Fruit fly (Drosophila melanogaster) whole organism, embryonic: Measurements from ENCODE around the gene PXo.

Experiments used
- Asciz ChIP-seq: fragments of 200-800 bp; sonication (Bioruptor generic); optimal IDR thresholded peaks from 2 replicates; lab custom pipeline; 2017; ENCODE audit warnings: missing biosample characterization, mild to moderate bottlenecking, missing genetic modification characterization, missing genetic modification reagents
- CG10209 ChIP-seq: fragments of 200-800 bp; sonication (Bioruptor generic); optimal IDR thresholded peaks from 3 replicates; lab custom pipeline; 2017; ENCODE audit warnings: missing biosample characterization, mild to moderate bottlenecking, missing genetic modification characterization, missing genetic modification reagents
- CG13424 ChIP-seq: fragments of 200-800 bp; sonication (Bioruptor generic); optimal IDR thresholded peaks from 2 replicates; lab custom pipeline; 2019; ENCODE audit warnings: missing biosample characterization, mild to moderate bottlenecking, missing genetic modification characterization, moderate library complexity
- CG15011 ChIP-seq: fragments of 200-800 bp; sonication (Bioruptor generic); optimal IDR thresholded peaks from 3 replicates; lab custom pipeline; 2018; ENCODE audit warnings: missing biosample characterization, mild to moderate bottlenecking, missing genetic modification characterization
- CG1602 ChIP-seq: fragments of 200-800 bp; sonication (Bioruptor generic); optimal IDR thresholded peaks from 3 replicates; lab custom pipeline; 2016; ENCODE audit warnings: missing biosample characterization, missing genetic modification characterization
- CG16815 ChIP-seq: fragments of 200-800 bp; sonication (Bioruptor generic); optimal IDR thresholded peaks from 3 replicates; lab custom pipeline; 2017; ENCODE audit warnings: missing biosample characterization, mild to moderate bottlenecking, missing genetic modification characterization
- CG17385 ChIP-seq: fragments of 200-800 bp; sonication (Bioruptor generic); optimal IDR thresholded peaks from 3 replicates; lab custom pipeline; 2018; ENCODE audit warnings: missing biosample characterization, mild to moderate bottlenecking, missing genetic modification characterization
- CG18011 ChIP-seq: fragments of 200-800 bp; sonication (Bioruptor generic); optimal IDR thresholded peaks from 2 replicates; lab custom pipeline; 2017; ENCODE audit warnings: missing biosample characterization, missing genetic modification characterization, mild to moderate bottlenecking, moderate library complexity, missing genotype
- CG2712 ChIP-seq: fragments of 200-800 bp; optimal IDR thresholded peaks from 3 replicates; lab custom pipeline; 2019; ENCODE audit warnings: missing biosample characterization, mild to moderate bottlenecking, missing genetic modification characterization, moderate library complexity
- CG2889 ChIP-seq: fragments of 200-800 bp; sonication (Bioruptor generic); IDR thresholded peaks from 3 replicates; pipeline ENCODE4 v1.3.6; 2022; ENCODE audit warnings: missing biosample characterization, missing genetic modification characterization
- CG3065 ChIP-seq: fragments of 200-800 bp; sonication (Bioruptor generic); optimal IDR thresholded peaks from 2 replicates; lab custom pipeline; 2016; ENCODE audit warnings: missing biosample characterization, missing genetic modification characterization
- CG32767 ChIP-seq: fragments of 200-800 bp; sonication (Bioruptor generic); IDR thresholded peaks from 2 replicates; pipeline ENCODE4 v1.3.6; 2022; ENCODE audit warnings: missing biosample characterization, missing genetic modification characterization
- CG32772 ChIP-seq: fragments of 200-800 bp; sonication (Bioruptor generic); IDR thresholded peaks from 2 replicates; pipeline ENCODE4 v1.3.6; 2022; ENCODE audit warnings: missing biosample characterization, missing genetic modification characterization
- CG33213 ChIP-seq: fragments of 200-800 bp; sonication (Bioruptor generic); optimal IDR thresholded peaks from 3 replicates; lab custom pipeline; 2016; ENCODE audit warnings: missing biosample characterization, missing genetic modification characterization
- CG4328 ChIP-seq: fragments of 200-800 bp; sonication (Bioruptor generic); optimal IDR thresholded peaks from 3 replicates; lab custom pipeline; 2017; ENCODE audit warnings: missing biosample characterization, missing genetic modification reagents, missing genetic modification characterization
- CG4404 ChIP-seq: fragments of 200-800 bp; sonication (Bioruptor generic); IDR thresholded peaks from 2 replicates; pipeline ENCODE4 v1.3.6; 2022; ENCODE audit warnings: missing biosample characterization, missing genetic modification characterization
- CG5953 ChIP-seq: fragments of 200-800 bp; sonication (Bioruptor generic); IDR thresholded peaks from 2 replicates; pipeline ENCODE4 v1.3.6; 2022; ENCODE audit warnings: missing biosample characterization, missing genetic modification characterization
- CG7987 ChIP-seq: fragments of 200-800 bp; sonication (Bioruptor generic); optimal IDR thresholded peaks from 2 replicates; lab custom pipeline; 2018; ENCODE audit warnings: missing biosample characterization, mild to moderate bottlenecking, missing genetic modification characterization, moderate library complexity
- CG9609 ChIP-seq: fragments of 200-800 bp; sonication (Bioruptor generic); optimal IDR thresholded peaks from 3 replicates; lab custom pipeline; 2016; ENCODE audit warnings: missing biosample characterization, missing genetic modification characterization
- CkIIα-i1 ChIP-seq: fragments of 200-800 bp; sonication (Bioruptor generic); IDR thresholded peaks from 2 replicates; pipeline ENCODE4 v1.3.6; 2022; ENCODE audit warnings: missing biosample characterization, missing genetic modification characterization
- Dbx ChIP-seq: fragments of 200-800 bp; sonication (Bioruptor generic); IDR thresholded peaks from 3 replicates; pipeline ENCODE4 v1.3.6; 2022; ENCODE audit warnings: missing biosample characterization, missing genetic modification characterization
- Dek ChIP-seq: fragments of 200-800 bp; sonication (Bioruptor generic); optimal IDR thresholded peaks from 3 replicates; lab custom pipeline; 2019; ENCODE audit warnings: missing biosample characterization, mild to moderate bottlenecking, missing genetic modification characterization, moderate library complexity
- Dll ChIP-seq: fragments of 200-800 bp; sonication (Bioruptor generic); IDR thresholded peaks from 4 replicates; pipeline ENCODE4 v1.3.6; 2022; ENCODE audit warnings: missing biosample characterization, missing genetic modification characterization; ENCODE audit not compliant: partially characterized antibody
- Ets97D ChIP-seq: fragments of 200-800 bp; sonication (Bioruptor generic); optimal IDR thresholded peaks from 3 replicates; lab custom pipeline; 2016; ENCODE audit warnings: missing biosample characterization, missing genetic modification characterization
- Fer2 ChIP-seq: fragments of 200-800 bp; sonication (Bioruptor generic); optimal IDR thresholded peaks from 2 replicates; lab custom pipeline; 2018; ENCODE audit warnings: missing biosample characterization, mild to moderate bottlenecking, missing genetic modification characterization, moderate library complexity
- Hand ChIP-seq: fragments of 200-800 bp; sonication (Bioruptor generic); optimal IDR thresholded peaks from 2 replicates; lab custom pipeline; 2017; ENCODE audit warnings: mild to moderate bottlenecking, missing biosample characterization, missing genetic modification reagents, missing genetic modification characterization
- HmgZ ChIP-seq: fragments of 200-800 bp; sonication (Bioruptor generic); optimal IDR thresholded peaks from 2 replicates; lab custom pipeline; 2018; ENCODE audit warnings: missing biosample characterization, mild to moderate bottlenecking, missing genetic modification characterization
- Hr39 ChIP-seq: fragments of >200 bp; optimal IDR thresholded peaks from 2 replicates; lab custom pipeline; 2017
- Hsf ChIP-seq: fragments of 200-800 bp; sonication (Bioruptor generic); optimal IDR thresholded peaks from 3 replicates; lab custom pipeline; 2016; ENCODE audit warnings: missing biosample characterization, missing genetic modification characterization
- Jarid2 ChIP-seq: fragments of 200-800 bp; sonication (Bioruptor generic); optimal IDR thresholded peaks from 3 replicates; lab custom pipeline; 2017; ENCODE audit warnings: mild to moderate bottlenecking, missing biosample characterization, missing genetic modification reagents, missing genetic modification characterization
- Lpt ChIP-seq: fragments of >200 bp; optimal IDR thresholded peaks from 2 replicates; lab custom pipeline; 2018; ENCODE audit warnings: missing biosample characterization, missing genetic modification characterization
- Mrtf ChIP-seq: fragments of 200-800 bp; sonication (Bioruptor generic); IDR thresholded peaks from 3 replicates; pipeline ENCODE4 v1.3.6; 2022; ENCODE audit warnings: missing biosample characterization, missing genetic modification characterization
- NK7.1 ChIP-seq: fragments of 200-800 bp; sonication (Bioruptor generic); optimal IDR thresholded peaks from 3 replicates; lab custom pipeline; 2016; ENCODE audit warnings: missing biosample characterization, missing genetic modification characterization
- Taf1 ChIP-seq: fragments of 200-800 bp; sonication (Bioruptor generic); IDR thresholded peaks from 2 replicates; pipeline ENCODE4 v1.3.6; 2022; ENCODE audit warnings: missing biosample characterization, missing genetic modification characterization
- YL-1 ChIP-seq: fragments of 200-800 bp; sonication (Bioruptor generic); optimal IDR thresholded peaks from 3 replicates; lab custom pipeline; 2017; ENCODE audit warnings: missing biosample characterization, mild to moderate bottlenecking, missing genetic modification characterization
- bab2 ChIP-seq: fragments of 200-800 bp; sonication (Bioruptor generic); optimal IDR thresholded peaks from 2 replicates; lab custom pipeline; 2016; ENCODE audit warnings: missing biosample characterization, missing genetic modification characterization
- crp ChIP-seq, 2 experiments: fragments of 200-800 bp; sonication (Bioruptor generic); optimal IDR thresholded peaks; 2 replicates in 1 of 2; 3 replicates in 1 of 2; lab custom pipeline; 2017; ENCODE audit warnings: missing biosample characterization in 2 of 2, missing genetic modification characterization in 2 of 2, mild to moderate bottlenecking in 1 of 2, moderate library complexity in 1 of 2
- emc ChIP-seq: fragments of 200-800 bp; sonication (Bioruptor generic); optimal IDR thresholded peaks from 2 replicates; lab custom pipeline; 2016; ENCODE audit warnings: missing biosample characterization, missing genetic modification characterization
- en ChIP-seq: fragments of 200-800 bp; sonication (Bioruptor generic); optimal IDR thresholded peaks from 2 replicates; lab custom pipeline; 2016; ENCODE audit warnings: missing biosample characterization, missing genetic modification characterization
- fd3F ChIP-seq: fragments of 200-800 bp; sonication (Bioruptor generic); optimal IDR thresholded peaks from 2 replicates; lab custom pipeline; 2018; ENCODE audit warnings: missing biosample characterization, mild to moderate bottlenecking, missing genetic modification characterization, moderate library complexity
- insv ChIP-seq, 2 experiments: fragments of 200-800 bp; sonication (Bioruptor generic); optimal IDR thresholded peaks; 3 replicates each; lab custom pipeline; 2016 to 2018; ENCODE audit warnings: missing biosample characterization in 2 of 2, missing genetic modification characterization in 2 of 2
- kni ChIP-seq: fragments of 200-800 bp; sonication (Bioruptor generic); optimal IDR thresholded peaks from 3 replicates; lab custom pipeline; 2017; ENCODE audit warnings: mild to moderate bottlenecking, missing biosample characterization, missing genetic modification reagents, missing genetic modification characterization
- lmd ChIP-seq: fragments of 200-800 bp; sonication (Bioruptor generic); IDR thresholded peaks from 2 replicates; pipeline ENCODE4 v1.3.6; 2022; ENCODE audit warnings: missing biosample characterization, missing genetic modification characterization
- maf-S ChIP-seq: fragments of 200-800 bp; sonication (Bioruptor generic); optimal IDR thresholded peaks from 2 replicates; lab custom pipeline; 2016; ENCODE audit warnings: missing biosample characterization, missing genetic modification characterization
- mam ChIP-seq: fragments of 200-800 bp; sonication (Bioruptor generic); optimal IDR thresholded peaks from 3 replicates; lab custom pipeline; 2016; ENCODE audit warnings: missing biosample characterization, missing genetic modification characterization
- oc ChIP-seq: fragments of 200-800 bp; sonication (Bioruptor generic); optimal IDR thresholded peaks from 2 replicates; lab custom pipeline; 2018; ENCODE audit warnings: missing biosample characterization, mild to moderate bottlenecking, missing genetic modification characterization, moderate library complexity
- otp ChIP-seq: fragments of 200-800 bp; sonication (Bioruptor generic); IDR thresholded peaks from 3 replicates; pipeline ENCODE4, ENCODE4 v1.3.6; 2022; ENCODE audit warnings: missing biosample characterization, missing genetic modification characterization
- psq ChIP-seq: fragments of 200-800 bp; sonication (Bioruptor generic); optimal IDR thresholded peaks from 2 replicates; lab custom pipeline; 2017; ENCODE audit warnings: missing biosample characterization, missing genetic modification characterization
- unc-4 ChIP-seq: fragments of 200-800 bp; sonication (Bioruptor generic); IDR thresholded peaks from 2 replicates; pipeline ENCODE4 v1.3.6; 2022; ENCODE audit warnings: missing biosample characterization, missing genetic modification characterization; ENCODE audit not compliant: partially characterized antibody

PXo gene

DNA sequence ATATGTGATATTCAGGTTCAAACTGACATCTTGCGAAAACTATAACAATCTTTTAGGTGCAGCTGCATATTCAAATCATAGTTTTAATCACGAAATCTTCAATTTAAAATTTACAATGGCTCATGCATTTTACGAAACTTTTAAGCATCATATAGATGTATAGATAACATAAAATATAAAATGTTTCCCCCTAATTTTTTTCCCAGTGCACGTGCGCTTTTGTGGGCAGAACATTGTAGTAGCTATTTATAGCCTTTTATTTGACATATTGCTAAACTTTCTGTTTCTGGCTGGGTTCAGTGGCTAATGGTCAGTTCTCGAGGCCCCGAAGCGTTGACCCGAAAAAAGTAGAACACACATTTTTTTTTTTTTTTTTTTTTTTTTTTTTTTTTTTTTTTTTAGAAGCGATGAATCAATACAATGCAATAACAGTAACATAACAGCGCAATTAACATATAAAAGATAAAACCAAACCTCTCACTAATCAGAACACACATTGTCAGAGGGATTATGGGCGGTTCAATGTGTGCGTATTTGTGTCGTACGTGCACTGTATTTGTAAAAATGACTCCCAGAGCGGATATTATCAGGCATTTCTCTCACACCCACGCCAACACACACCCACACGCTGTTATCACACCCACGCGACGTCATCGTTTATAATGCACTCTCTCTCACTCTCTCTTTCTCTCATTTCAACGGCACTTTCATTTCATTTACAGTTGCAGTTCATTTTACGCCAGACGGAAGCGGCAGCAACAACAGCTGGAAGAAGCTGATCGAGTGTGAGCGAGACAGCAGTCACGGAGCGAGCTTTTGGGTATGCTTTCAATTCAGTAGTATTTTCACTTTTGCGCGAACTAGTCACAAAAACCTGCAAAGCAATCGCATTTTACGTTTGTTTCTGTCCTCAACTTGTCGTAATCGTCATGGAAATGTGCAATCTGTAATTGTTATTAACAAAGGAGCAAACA, 5.2 kb upstream of the PXo start (continued):
- TF ChIP-seq CkIIα-i1 (GFP tag; lab: Robert Waterston, UW): no peak
- no peak for TF ChIP-seq CG3065 (GFP tag; lab: Kevin White, UChicago)
- TF ChIP-seq CG1602 (GFP tag; lab: Kevin White, UChicago): peak; percentile 30
- no peak for TF ChIP-seq Asciz (GFP tag; lab: Kevin White, UChicago)
- peak; percentile 47 for TF ChIP-seq CG10209
- no peak for TF ChIP-seq Fer2 (tag; lab: Kevin White, UChicago)
- peak; percentile 42 for TF ChIP-seq CG17385 (GFP tag; lab: Kevin White, UChicago)
- TF ChIP-seq crp (GFP tag; optimal IDR thresholded peaks at IDR 0.05; lab: Kevin White, UChicago): peak in 1 of 2 experiments; percentile 60
- no peak for TF ChIP-seq Hand (GFP tag; lab: Kevin White, UChicago)
- no peak for TF ChIP-seq mam (GFP tag; lab: Kevin White, UChicago)
- TF ChIP-seq Dbx (GFP tag; lab: Robert Waterston, UW): no peak
- peak; percentile 13 for TF ChIP-seq CG7987 (GFP tag; lab: Kevin White, UChicago)
- no peak for TF ChIP-seq YL-1 (GFP tag; lab: Kevin White, UChicago)
- TF ChIP-seq lmd (GFP tag; lab: Robert Waterston, UW): peak; percentile 23
- peak; percentile 27 for TF ChIP-seq Hsf (GFP tag; lab: Kevin White, UChicago)
- TF ChIP-seq CG16815: no peak
- TF ChIP-seq psq: no peak
- TF ChIP-seq Taf1 (GFP tag; lab: Robert Waterston, UW): no peak
- no peak; the same call in 1 of the 2 replicates for TF ChIP-seq CG32767 (GFP tag; lab: Robert Waterston, UW)
- no peak for TF ChIP-seq CG4404
- TF ChIP-seq maf-S (GFP tag; lab: Kevin White, UChicago): no peak
- TF ChIP-seq en (GFP tag; lab: Kevin White, UChicago): peak; percentile 21
- 0 out of 4 replicates have a peak, but pooled peaks have one; percentile 26 for TF ChIP-seq Dll
- peak; percentile 3 for TF ChIP-seq CG18011 (GFP tag; lab: Kevin White, UChicago)
- TF ChIP-seq Jarid2 (GFP tag; lab: Kevin White, UChicago): no peak
- TF ChIP-seq insv (GFP tag; optimal IDR thresholded peaks at IDR 0.05; lab: Kevin White, UChicago): no peak
- TF ChIP-seq CG5953 (GFP tag; lab: Robert Waterston, UW): peak; percentile 52
- TF ChIP-seq Mrtf (GFP tag; lab: Robert Waterston, UW): no peak
- TF ChIP-seq Lpt: no peak
- peak; percentile 5 for TF ChIP-seq CG33213 (GFP tag; lab: Kevin White, UChicago)
- no peak for TF ChIP-seq emc
- TF ChIP-seq Ets97D: no peak
- peak; percentile 56 for TF ChIP-seq CG2712 (tag; lab: Kevin White, UChicago)
- no peak for TF ChIP-seq CG32772 (GFP tag; lab: Robert Waterston, UW)
- TF ChIP-seq NK7.1 (GFP tag; lab: Kevin White, UChicago): no peak
- peak; percentile 36 for TF ChIP-seq bab2 (GFP tag; lab: Kevin White, UChicago)
- peak; percentile 27 for TF ChIP-seq fd3F (GFP tag; lab: Kevin White, UChicago)
- TF ChIP-seq Dek (tag; lab: Kevin White, UChicago): peak; percentile 22
- TF ChIP-seq CG13424 (tag; lab: Kevin White, UChicago): peak; percentile 58
- peak; percentile 26 for TF ChIP-seq HmgZ (tag; lab: Kevin White, UChicago)
- TF ChIP-seq unc-4 (GFP tag; lab: Robert Waterston, UW): no peak
- no peak for TF ChIP-seq CG4328 (GFP tag; lab: Kevin White, UChicago)
- TF ChIP-seq kni (GFP tag; lab: Kevin White, UChicago): peak; percentile 74
- no peak for TF ChIP-seq Hr39 (lab: Kevin White, UChicago)
- TF ChIP-seq CG9609 (GFP tag; lab: Kevin White, UChicago): no peak
- no peak for TF ChIP-seq CG15011 (GFP tag; lab: Kevin White, UChicago)
- TF ChIP-seq otp: no peak; the same call in 2 of the 3 replicates
- no peak for TF ChIP-seq CG2889 (GFP tag; lab: Robert Waterston, UW)
- TF ChIP-seq oc (tag; lab: Kevin White, UChicago): no peak
